Worm (Caenorhabditis elegans) whole organism, L4 larva: ENCODE measurements around the gene D2062.1.
"Not testable (repeated sequence)": the region's sequence is repeated elsewhere in the genome, so short reads cannot be mapped to it uniquely, and the experiment has no call there.

Source experiments
- ceh-28 ChIP-seq: fragments of 150-350 bp; optimal IDR thresholded peaks from 2 replicates; lab custom pipeline; 2014; ENCODE audit warnings: missing biosample characterization, missing genetic modification reagents, missing genetic modification characterization
- dpl-1 ChIP-seq: fragments of 150-350 bp; optimal IDR thresholded peaks from 2 replicates; lab custom pipeline; 2014; ENCODE audit warnings: missing biosample characterization, missing genetic modification reagents, missing genetic modification characterization
- gei-8 ChIP-seq: fragments of 200-800 bp; sonication (Bioruptor generic); optimal IDR thresholded peaks from 2 replicates; lab custom pipeline; 2018; ENCODE audit warnings: mild to moderate bottlenecking, missing genetic modification characterization, missing compliant biosample characterization
- nhr-76 ChIP-seq: fragments of 150-350 bp; optimal IDR thresholded peaks from 2 replicates; lab custom pipeline; 2014; ENCODE audit warnings: missing biosample characterization, missing genetic modification characterization
- snpc-4 ChIP-seq: fragments of 150-350 bp; optimal IDR thresholded peaks from 2 replicates; lab custom pipeline; 2014; ENCODE audit warnings: missing biosample characterization, missing genetic modification characterization
- spr-3 ChIP-seq: fragments of 200-800 bp; sonication (Bioruptor generic); optimal IDR thresholded peaks from 2 replicates; lab custom pipeline; 2018; ENCODE audit warnings: mild to moderate bottlenecking, missing genetic modification characterization, missing compliant biosample characterization

- not testable (repeated sequence) for TF ChIP-seq nhr-76; dpl-1; gei-8 (GFP tag; lab: Kevin White, UChicago); snpc-4 (tag; lab: Kevin White, UChicago); spr-3
- peak; percentile 61 for TF ChIP-seq ceh-28 (tag; lab: Kevin White, UChicago)
These were observed 8.3 kb upstream of the D2062.1 start, which contains the start of gene D2062.4 for ce11 chrII:2622936-2623452.
